Worm (Caenorhabditis elegans) whole organism, late embryonic: Measurements from ENCODE around the gene C54D10.4.

ENCODE experiments used
- C38D4.7 ChIP-seq: fragments of 200-800 bp; sonication (Bioruptor generic); optimal IDR thresholded peaks from 2 replicates; lab custom pipeline; 2018; ENCODE audit warnings: mild to moderate bottlenecking, missing genetic modification characterization, moderate library complexity, missing compliant biosample characterization
- K09A11.1 ChIP-seq: sonication (generic microtip); optimal IDR thresholded peaks from 2 replicates; lab custom pipeline; 2017; ENCODE audit warnings: antibody characterized with exemption, mild to moderate bottlenecking, missing genetic modification characterization, missing compliant biosample characterization; ENCODE audit not compliant: insufficient read depth
- Y22D7AL.16 ChIP-seq: sonication (generic microtip); optimal IDR thresholded peaks from 2 replicates; lab custom pipeline; 2016; ENCODE audit warnings: missing genetic modification characterization, missing compliant biosample characterization
- ceh-14 ChIP-seq: sonication (generic microtip); optimal IDR thresholded peaks from 2 replicates; lab custom pipeline; 2016; ENCODE audit warnings: missing genotype, missing genetic modification characterization, missing compliant biosample characterization
- ceh-18 ChIP-seq: sonication (generic microtip); optimal IDR thresholded peaks from 2 replicates; lab custom pipeline; 2016; ENCODE audit warnings: missing genetic modification characterization, missing compliant biosample characterization
- ceh-2 ChIP-seq: sonication (generic microtip); optimal IDR thresholded peaks from 2 replicates; lab custom pipeline; 2016; ENCODE audit warnings: missing genotype, missing genetic modification characterization, missing compliant biosample characterization
- ceh-22 ChIP-seq: sonication (generic microtip); optimal IDR thresholded peaks from 2 replicates; lab custom pipeline; 2017; ENCODE audit warnings: missing biosample characterization, missing genetic modification characterization
- ceh-31 ChIP-seq: sonication (generic microtip); optimal IDR thresholded peaks from 2 replicates; lab custom pipeline; 2016; ENCODE audit warnings: missing genetic modification characterization, missing compliant biosample characterization
- ceh-34 ChIP-seq: sonication (generic microtip); optimal IDR thresholded peaks from 2 replicates; lab custom pipeline; 2016; ENCODE audit warnings: mild to moderate bottlenecking, missing genetic modification characterization, missing compliant biosample characterization
- ceh-45 ChIP-seq: fragments of 200-800 bp; sonication (Bioruptor generic); IDR thresholded peaks from 2 replicates; pipeline ENCODE4 v1.3.6; 2022; ENCODE audit warnings: missing genetic modification reagents, missing genetic modification characterization, missing compliant biosample characterization
- ceh-48 ChIP-seq: sonication (generic microtip); optimal IDR thresholded peaks from 2 replicates; lab custom pipeline; 2016; ENCODE audit warnings: missing genetic modification characterization, inconsistent platforms, missing compliant biosample characterization
- ceh-9 ChIP-seq: sonication (generic microtip); optimal IDR thresholded peaks from 2 replicates; lab custom pipeline; 2016; ENCODE audit warnings: mild to moderate bottlenecking, missing genetic modification characterization, inconsistent platforms, missing compliant biosample characterization
- dmd-4 ChIP-seq: sonication (generic microtip); optimal IDR thresholded peaks from 2 replicates; lab custom pipeline; 2016; ENCODE audit warnings: borderline replicate concordance, missing genetic modification characterization, missing compliant biosample characterization
- elt-2 ChIP-seq: sonication (generic microtip); optimal IDR thresholded peaks from 2 replicates; lab custom pipeline; 2016; ENCODE audit warnings: missing genetic modification reagents, missing genetic modification characterization, missing compliant biosample characterization
- elt-4 ChIP-seq: sonication (generic microtip); optimal IDR thresholded peaks from 2 replicates; lab custom pipeline; 2016; ENCODE audit warnings: missing genetic modification characterization, missing compliant biosample characterization
- ets-4 ChIP-seq: sonication (generic microtip); optimal IDR thresholded peaks from 2 replicates; lab custom pipeline; 2016; ENCODE audit warnings: missing genetic modification characterization, missing compliant biosample characterization
- eyg-1 ChIP-seq: sonication (generic microtip); optimal IDR thresholded peaks from 2 replicates; lab custom pipeline; 2016; ENCODE audit warnings: missing genotype, missing genetic modification characterization, missing compliant biosample characterization
- fax-1 ChIP-seq: sonication (generic microtip); optimal IDR thresholded peaks from 2 replicates; lab custom pipeline; 2016; ENCODE audit warnings: missing genotype, missing genetic modification characterization, missing compliant biosample characterization
- fkh-10 ChIP-seq: fragments of 150-350 bp; optimal IDR thresholded peaks from 2 replicates; lab custom pipeline; 2014; ENCODE audit warnings: missing biosample characterization, missing genetic modification reagents, missing genetic modification characterization
- hlh-13 ChIP-seq: fragments of 200-800 bp; sonication (Bioruptor generic); optimal IDR thresholded peaks from 2 replicates; lab custom pipeline; 2018; ENCODE audit warnings: mild to moderate bottlenecking, missing genetic modification characterization, missing compliant biosample characterization
- hlh-30 ChIP-seq: sonication (generic microtip); optimal IDR thresholded peaks from 2 replicates; lab custom pipeline; 2017; ENCODE audit warnings: antibody characterized with exemption, missing genetic modification characterization, missing compliant biosample characterization; ENCODE audit not compliant: insufficient read depth
- hlh-6 ChIP-seq: sonication (generic microtip); optimal IDR thresholded peaks from 2 replicates; lab custom pipeline; 2016; ENCODE audit warnings: missing genotype, missing genetic modification characterization, missing compliant biosample characterization
- lim-6 ChIP-seq: sonication (generic microtip); optimal IDR thresholded peaks from 2 replicates; lab custom pipeline; 2016; ENCODE audit warnings: missing genetic modification characterization, missing compliant biosample characterization
- lin-11 ChIP-seq: fragments of 200-800 bp; sonication (Bioruptor generic); optimal IDR thresholded peaks from 2 replicates; lab custom pipeline; 2018; ENCODE audit warnings: mild to moderate bottlenecking, missing genetic modification characterization, missing compliant biosample characterization
- madf-2 ChIP-seq: sonication (generic microtip); optimal IDR thresholded peaks from 2 replicates; lab custom pipeline; 2017; ENCODE audit warnings: missing genetic modification characterization, missing compliant biosample characterization
- mec-3 ChIP-seq: sonication (generic microtip); optimal IDR thresholded peaks from 2 replicates; lab custom pipeline; 2016; ENCODE audit warnings: borderline replicate concordance, missing genetic modification characterization, missing compliant biosample characterization
- nfya-1 ChIP-seq: sonication (generic microtip); optimal IDR thresholded peaks from 2 replicates; lab custom pipeline; 2017; ENCODE audit warnings: missing genetic modification characterization, mild to moderate bottlenecking, missing compliant biosample characterization, antibody characterized with exemption, moderate library complexity
- nhr-11 ChIP-seq: fragments of 150-350 bp; optimal IDR thresholded peaks from 2 replicates; lab custom pipeline; 2014; ENCODE audit warnings: missing biosample characterization, missing genetic modification characterization
- pag-3 ChIP-seq: sonication (generic microtip); optimal IDR thresholded peaks from 2 replicates; lab custom pipeline; 2016; ENCODE audit warnings: missing compliant biosample characterization, missing genetic modification characterization, borderline replicate concordance
- pat-9 ChIP-seq: fragments of 200-800 bp; sonication (Bioruptor generic); optimal IDR thresholded peaks from 2 replicates; lab custom pipeline; 2018; ENCODE audit warnings: mild to moderate bottlenecking, missing genetic modification characterization, moderate library complexity, missing compliant biosample characterization
- pax-1 ChIP-seq: fragments of 150-350 bp; optimal IDR thresholded peaks from 2 replicates; lab custom pipeline; 2014; ENCODE audit warnings: missing biosample characterization, missing genetic modification characterization
- pha-4 ChIP-seq: fragments of 150-350 bp; optimal IDR thresholded peaks from 2 replicates; lab custom pipeline; 2018; ENCODE audit warnings: missing biosample characterization, missing genetic modification reagents, missing genetic modification characterization
- pqm-1 ChIP-seq: sonication (generic microtip); optimal IDR thresholded peaks from 2 replicates; lab custom pipeline; 2016; ENCODE audit warnings: missing genetic modification characterization, missing compliant biosample characterization
- pros-1 ChIP-seq: fragments of 150-350 bp; optimal IDR thresholded peaks from 2 replicates; lab custom pipeline; 2014; ENCODE audit warnings: missing biosample characterization, missing genetic modification reagents, missing genetic modification characterization
- ref-2 ChIP-seq: sonication (generic microtip); optimal IDR thresholded peaks from 2 replicates; lab custom pipeline; 2016; ENCODE audit warnings: missing genetic modification characterization, missing compliant biosample characterization
- rnt-1 ChIP-seq: sonication (generic microtip); optimal IDR thresholded peaks from 2 replicates; lab custom pipeline; 2016; ENCODE audit warnings: missing genetic modification characterization, missing compliant biosample characterization
- sdc-2 ChIP-seq: sonication (generic microtip); optimal IDR thresholded peaks from 2 replicates; lab custom pipeline; 2016; ENCODE audit warnings: missing genotype, missing genetic modification characterization, missing compliant biosample characterization
- syd-9 ChIP-seq: sonication (generic microtip); optimal IDR thresholded peaks from 2 replicates; lab custom pipeline; 2016; ENCODE audit warnings: mild to moderate bottlenecking, missing genetic modification characterization, moderate library complexity, missing compliant biosample characterization
- ttx-3 ChIP-seq: sonication (generic microtip); optimal IDR thresholded peaks from 2 replicates; lab custom pipeline; 2016; ENCODE audit warnings: missing genetic modification reagents, missing genetic modification characterization, missing compliant biosample characterization
- unc-3 ChIP-seq, 2 experiments: fragments of 200-800 bp in 1 of 2; sonication (Bioruptor generic) in 1 of 2; sonication (generic microtip) in 1 of 2; conservative IDR thresholded peaks in 1 of 2; optimal IDR thresholded peaks in 1 of 2; 2 replicates each; pipeline versions ENCODE4 v1.3.6 to Lab custom; 2016 to 2022; ENCODE audit warnings: missing compliant biosample characterization in 2 of 2, missing genetic modification characterization in 2 of 2, missing genetic modification reagents in 1 of 2
- unc-86 ChIP-seq: sonication (generic microtip); optimal IDR thresholded peaks from 2 replicates; lab custom pipeline; 2016; ENCODE audit warnings: missing genetic modification characterization, missing compliant biosample characterization
- zip-5 ChIP-seq: sonication (generic microtip); optimal IDR thresholded peaks from 2 replicates; lab custom pipeline; 2016; ENCODE audit warnings: missing genetic modification characterization, missing compliant biosample characterization

Gene C54D10.4

ce11 chrV:12433105-12433504, 12.4 kb upstream of the C54D10.4 start:
- TF ChIP-seq unc-86 (tag; lab: Kevin White, UChicago) (no peak), ceh-22 (tag; lab: Kevin White, UChicago) (no peak), hlh-6 (tag; lab: Kevin White, UChicago) (no peak), ceh-45 (GFP tag; lab: Robert Waterston, UW) (no peak), K09A11.1 (no peak), pag-3 (tag; lab: Kevin White, UChicago) (no peak), fkh-10 (GFP tag; lab: Kevin White, UChicago) (no peak), unc-3 (GFP tag; conservative IDR thresholded peaks at IDR 0.05; lab: Robert Waterston, UW) (no peak), unc-3 (tag; optimal IDR thresholded peaks at IDR 0.05; lab: Kevin White, UChicago) (no peak), pros-1 (tag; lab: Kevin White, UChicago) (no peak), ceh-2 (tag; lab: Kevin White, UChicago) (no peak), Y22D7AL.16 (tag; lab: Kevin White, UChicago) (no peak), pqm-1 (tag; lab: Kevin White, UChicago) (no peak), hlh-13 (GFP tag; lab: Kevin White, UChicago) (no peak), syd-9 (no peak)

ce11 chrV:12432111-12432510, 11.4 kb upstream of the C54D10.4 start, which contains the start of gene C54D10.13:
Gene C54D10.13, minus strand, starts transcription at chrV:12432289.
- no peak for TF ChIP-seq ets-4
- TF ChIP-seq pat-9: no peak
- TF ChIP-seq fax-1 (tag; lab: Kevin White, UChicago): no peak
- TF ChIP-seq mec-3: no peak
- no peak for TF ChIP-seq eyg-1 (tag; lab: Kevin White, UChicago)
- no peak for TF ChIP-seq ceh-9
- no peak for TF ChIP-seq lim-6 (tag; lab: Kevin White, UChicago)
- TF ChIP-seq dmd-4 (tag; lab: Kevin White, UChicago): no peak
- no peak for TF ChIP-seq ceh-48 (tag; lab: Kevin White, UChicago)
- TF ChIP-seq ceh-22 (tag; lab: Kevin White, UChicago): no peak

ce11 chrV:12429039-12429438, 8.3 kb upstream of the C54D10.4 start, which contains the start of gene C54D10.5:
Gene C54D10.5, plus strand, starts transcription at chrV:12429339.
- TF ChIP-seq elt-2 (tag; lab: Kevin White, UChicago) (no peak), ets-4 (no peak), madf-2 (tag; lab: Kevin White, UChicago) (no peak), pha-4 (tag; lab: Kevin White, UChicago) (no peak), ttx-3 (tag; lab: Kevin White, UChicago) (no peak), C38D4.7 (GFP tag; lab: Kevin White, UChicago) (no peak), fax-1 (tag; lab: Kevin White, UChicago) (no peak), ceh-31 (tag; lab: Kevin White, UChicago) (no peak), pqm-1 (tag; lab: Kevin White, UChicago) (no peak), nfya-1 (tag; lab: Kevin White, UChicago) (no peak), pros-1 (tag; lab: Kevin White, UChicago) (no peak), unc-86 (tag; lab: Kevin White, UChicago) (no peak), dmd-4 (tag; lab: Kevin White, UChicago) (no peak), elt-4 (no peak), ceh-18 (tag; lab: Kevin White, UChicago) (no peak), ref-2 (tag; lab: Kevin White, UChicago) (no peak), rnt-1 (tag; lab: Kevin White, UChicago) (no peak), lin-11 (tag; lab: Kevin White, UChicago) (no peak)

ce11 chrV:12427826-12428225, 7.1 kb upstream of the C54D10.4 start:
- TF ChIP-seq sdc-2 (tag; lab: Kevin White, UChicago) (no peak), hlh-13 (GFP tag; lab: Kevin White, UChicago) (no peak), hlh-30 (tag; lab: Kevin White, UChicago) (no peak), ceh-34 (no peak), nfya-1 (tag; lab: Kevin White, UChicago) (no peak), pax-1 (tag; lab: Kevin White, UChicago) (no peak), nhr-11 (tag; lab: Kevin White, UChicago) (no peak), zip-5 (tag; lab: Kevin White, UChicago) (no peak), hlh-6 (tag; lab: Kevin White, UChicago) (no peak), ceh-14 (no peak), fax-1 (tag; lab: Kevin White, UChicago) (no peak), pag-3 (tag; lab: Kevin White, UChicago) (no peak), ets-4 (no peak)
